Worm (Caenorhabditis elegans) whole organism, L1 larva: ENCODE results near the gene srx-77.

Experiments
- C04F5.9 ChIP-seq: sonication (generic microtip); optimal IDR thresholded peaks from 2 replicates; lab custom pipeline; 2016; ENCODE audit warnings: missing genetic modification characterization, missing compliant biosample characterization
- C16A3.4 ChIP-seq: fragments of 150-350 bp; optimal IDR thresholded peaks from 2 replicates; lab custom pipeline; 2014; ENCODE audit warnings: missing biosample characterization, missing genetic modification characterization
- C34B4.2 ChIP-seq: sonication (generic microtip); optimal IDR thresholded peaks from 2 replicates; lab custom pipeline; 2017; ENCODE audit warnings: mild to moderate bottlenecking, missing genetic modification characterization, missing compliant biosample characterization
- aha-1 ChIP-seq: fragments of 150-350 bp; optimal IDR thresholded peaks from 2 replicates; lab custom pipeline; 2014; ENCODE audit warnings: missing biosample characterization, missing genetic modification characterization
- ceh-8 ChIP-seq: fragments of 200-800 bp; sonication (Bioruptor generic); optimal IDR thresholded peaks from 2 replicates; lab custom pipeline; 2018; ENCODE audit warnings: mild to moderate bottlenecking, missing genetic modification characterization, moderate library complexity, missing compliant biosample characterization
- ceh-88 ChIP-seq: fragments of 200-800 bp; sonication (Bioruptor generic); IDR thresholded peaks from 2 replicates; pipeline ENCODE4 v1.3.6; 2022; ENCODE audit warnings: missing genetic modification characterization, missing compliant biosample characterization
- ces-1 ChIP-seq: fragments of 150-350 bp; optimal IDR thresholded peaks from 2 replicates; lab custom pipeline; 2014; ENCODE audit warnings: missing biosample characterization, missing genetic modification reagents, missing genetic modification characterization
- dpl-1 ChIP-seq, 3 experiments: fragments of 150-350 bp in 2 of 3; sonication (generic microtip) in 1 of 3; optimal IDR thresholded peaks; 2 replicates each; lab custom pipeline; 2014 to 2017; ENCODE audit warnings: missing biosample characterization in 3 of 3, missing genetic modification characterization in 3 of 3, missing genetic modification reagents in 3 of 3
- dsc-1 ChIP-seq: sonication (generic microtip); optimal IDR thresholded peaks from 2 replicates; lab custom pipeline; 2016; ENCODE audit warnings: mild to moderate bottlenecking, missing genetic modification characterization, missing compliant biosample characterization
- efl-1 ChIP-seq, 4 experiments: fragments of 150-350 bp; optimal IDR thresholded peaks in 3 of 4; peaks in 1 of 4; 1 replicate in 1 of 4; 2 replicates in 3 of 4; lab custom pipeline; 2014; ENCODE audit warnings: missing biosample characterization in 2 of 4, missing genetic modification characterization in 2 of 4, missing genetic modification reagents in 2 of 4
- efl-3 ChIP-seq: fragments of 200-800 bp; sonication (Bioruptor generic); optimal IDR thresholded peaks from 2 replicates; lab custom pipeline; 2018; ENCODE audit warnings: mild to moderate bottlenecking, missing genetic modification characterization, missing compliant biosample characterization
- egl-13 ChIP-seq: sonication (generic microtip); optimal IDR thresholded peaks from 2 replicates; lab custom pipeline; 2016; ENCODE audit warnings: missing genotype, missing genetic modification reagents, missing genetic modification characterization, missing compliant biosample characterization
- elt-2 ChIP-seq: sonication (generic microtip); optimal IDR thresholded peaks from 2 replicates; lab custom pipeline; 2016; ENCODE audit warnings: missing genetic modification characterization, mild to moderate bottlenecking, inconsistent platforms, missing compliant biosample characterization, missing genetic modification reagents
- grh-1 ChIP-seq: fragments of 200-800 bp; sonication (Bioruptor generic); IDR thresholded peaks from 2 replicates; pipeline ENCODE4 v1.3.6; 2022; ENCODE audit warnings: missing genetic modification reagents, missing genetic modification characterization, missing compliant biosample characterization
- hlh-17 ChIP-seq: fragments of 200-800 bp; sonication (Bioruptor generic); optimal IDR thresholded peaks from 2 replicates; lab custom pipeline; 2018; ENCODE audit warnings: missing genetic modification characterization, mild to moderate bottlenecking, missing compliant biosample characterization, moderate library complexity, borderline replicate concordance
- hlh-4 ChIP-seq: sonication (generic microtip); optimal IDR thresholded peaks from 2 replicates; lab custom pipeline; 2016; ENCODE audit warnings: mild to moderate bottlenecking, missing genetic modification characterization, missing compliant biosample characterization
- irx-1 ChIP-seq: sonication (generic microtip); optimal IDR thresholded peaks from 2 replicates; lab custom pipeline; 2016; ENCODE audit warnings: missing genetic modification characterization, missing compliant biosample characterization
- lin-13 ChIP-seq: fragments of 150-350 bp; optimal IDR thresholded peaks from 2 replicates; lab custom pipeline; 2014; ENCODE audit warnings: missing biosample characterization, missing genetic modification reagents, missing genetic modification characterization
- lir-3 ChIP-seq: sonication (generic microtip); optimal IDR thresholded peaks from 2 replicates; lab custom pipeline; 2016; ENCODE audit warnings: mild to moderate bottlenecking, missing genetic modification characterization, moderate library complexity, missing compliant biosample characterization; ENCODE audit not compliant: poor library complexity
- mef-2 ChIP-seq: fragments of 150-350 bp; optimal IDR thresholded peaks from 2 replicates; lab custom pipeline; 2014; ENCODE audit warnings: missing biosample characterization, missing genetic modification characterization
- nhr-11 ChIP-seq: fragments of 150-350 bp; optimal IDR thresholded peaks from 2 replicates; lab custom pipeline; 2014; ENCODE audit warnings: missing biosample characterization, missing genetic modification characterization
- nhr-12 ChIP-seq: sonication (generic microtip); optimal IDR thresholded peaks from 2 replicates; lab custom pipeline; 2017; ENCODE audit warnings: missing biosample characterization, missing genetic modification characterization
- nhr-19 ChIP-seq: fragments of 200-800 bp; sonication (Bioruptor generic); conservative IDR thresholded peaks from 2 replicates; pipeline ENCODE4 v1.3.6; 2022; ENCODE audit warnings: missing genetic modification characterization, missing compliant biosample characterization
- nhr-237 ChIP-seq: fragments of 150-350 bp; optimal IDR thresholded peaks from 2 replicates; lab custom pipeline; 2014; ENCODE audit warnings: missing biosample characterization, missing genetic modification characterization
- nhr-47 ChIP-seq: sonication (generic microtip); optimal IDR thresholded peaks from 2 replicates; lab custom pipeline; 2016; ENCODE audit warnings: mild to moderate bottlenecking, missing genetic modification characterization, moderate library complexity, missing compliant biosample characterization
- nhr-77 ChIP-seq: fragments of 150-350 bp; optimal IDR thresholded peaks from 2 replicates; lab custom pipeline; 2014; ENCODE audit warnings: missing biosample characterization, missing genetic modification characterization
- nhr-84 ChIP-seq: sonication (generic microtip); optimal IDR thresholded peaks from 2 replicates; lab custom pipeline; 2017; ENCODE audit warnings: missing biosample characterization, missing genetic modification characterization
- nhr-85 ChIP-seq: sonication (generic microtip); peaks from one replicate; lab custom pipeline; 2016; ENCODE audit warnings: missing genetic modification characterization, inconsistent platforms, missing compliant biosample characterization
- nhr-90 ChIP-seq: sonication (generic microtip); optimal IDR thresholded peaks from 2 replicates; lab custom pipeline; 2016; ENCODE audit warnings: mild to moderate bottlenecking, missing genetic modification characterization, missing compliant biosample characterization; ENCODE audit not compliant: poor library complexity
- pax-3 ChIP-seq: fragments of 200-800 bp; sonication (Bioruptor generic); optimal IDR thresholded peaks from 2 replicates; lab custom pipeline; 2018; ENCODE audit warnings: mild to moderate bottlenecking, missing genetic modification characterization, moderate library complexity, missing compliant biosample characterization
- rnt-1 ChIP-seq: sonication (generic microtip); optimal IDR thresholded peaks from 2 replicates; lab custom pipeline; 2016; ENCODE audit warnings: mild to moderate bottlenecking, missing genetic modification characterization, moderate library complexity, missing compliant biosample characterization
- sptf-1 ChIP-seq: fragments of 150-350 bp; optimal IDR thresholded peaks from 2 replicates; lab custom pipeline; 2014; ENCODE audit warnings: missing biosample characterization, missing genetic modification characterization
- tlp-1 ChIP-seq: fragments of 150-350 bp; optimal IDR thresholded peaks from 2 replicates; lab custom pipeline; 2014; ENCODE audit warnings: missing biosample characterization, missing genetic modification characterization
- unc-130 ChIP-seq: fragments of 150-350 bp; optimal IDR thresholded peaks from 2 replicates; lab custom pipeline; 2017; ENCODE audit warnings: missing biosample characterization, missing genetic modification characterization, inconsistent platforms
- unc-62 ChIP-seq: fragments of 150-350 bp; optimal IDR thresholded peaks from 2 replicates; lab custom pipeline; 2014; ENCODE audit warnings: missing biosample characterization, missing genetic modification reagents, missing genetic modification characterization
- unc-86 ChIP-seq: sonication (generic microtip); optimal IDR thresholded peaks from 2 replicates; lab custom pipeline; 2016; ENCODE audit warnings: missing genetic modification characterization, missing compliant biosample characterization
- unc-98 ChIP-seq: fragments of 200-800 bp; sonication (Bioruptor generic); IDR thresholded peaks from 2 replicates; pipeline ENCODE4 v1.3.6; 2022; ENCODE audit warnings: missing genetic modification characterization, missing compliant biosample characterization
- vab-15 ChIP-seq: sonication (generic microtip); optimal IDR thresholded peaks from 2 replicates; lab custom pipeline; 2017; ENCODE audit warnings: missing genotype, mild to moderate bottlenecking, missing genetic modification characterization, missing compliant biosample characterization
- xbp-1 ChIP-seq: sonication (generic microtip); optimal IDR thresholded peaks from 2 replicates; lab custom pipeline; 2016; ENCODE audit warnings: missing genetic modification characterization, missing compliant biosample characterization
- zag-1 ChIP-seq: fragments of 150-350 bp; optimal IDR thresholded peaks from 2 replicates; lab custom pipeline; 2014; ENCODE audit warnings: missing biosample characterization, missing genetic modification characterization
- zip-4 ChIP-seq: fragments of 200-800 bp; sonication (Bioruptor generic); optimal IDR thresholded peaks from 2 replicates; lab custom pipeline; 2018; ENCODE audit warnings: mild to moderate bottlenecking, missing genetic modification characterization, moderate library complexity, missing compliant biosample characterization

Gene srx-77

ce11 chrV:4665651-4666050, 2.9 kb downstream of the srx-77 start, which contains the start of gene srx-73:
Gene srx-73, minus strand, starts transcription at chrV:4665751.
- TF ChIP-seq aha-1 (tag; lab: Kevin White, UChicago) (no peak), nhr-12 (tag; lab: Kevin White, UChicago) (no peak), nhr-85 (tag; lab: Kevin White, UChicago) (no peak), unc-86 (tag; lab: Kevin White, UChicago) (no peak), zag-1 (tag; lab: Kevin White, UChicago) (no peak), hlh-17 (no peak), egl-13 (no peak), nhr-77 (tag; lab: Kevin White, UChicago) (no peak), lin-13 (GFP tag; lab: Kevin White, UChicago) (no peak), C04F5.9 (tag; lab: Kevin White, UChicago) (no peak), C34B4.2 (tag; lab: Kevin White, UChicago) (no peak), nhr-11 (tag; lab: Kevin White, UChicago) (no peak), ceh-88 (GFP tag; lab: Robert Waterston, UW) (no peak)

- TF ChIP-seq nhr-237 (tag; lab: Kevin White, UChicago) (no peak), zip-4 (GFP tag; lab: Kevin White, UChicago) (no peak), xbp-1 (tag; lab: Kevin White, UChicago) (no peak), unc-130 (tag; lab: Kevin White, UChicago) (no peak), unc-98 (no peak)
These were observed 6.1 kb downstream of the srx-77 start, which contains the start of gene srx-74 for ce11 chrV:4662400-4662799. Gene srx-74, minus strand, starts transcription at chrV:4662500.

- TF ChIP-seq nhr-47 (no peak), efl-3 (GFP tag; lab: Kevin White, UChicago) (no peak), rnt-1 (tag; lab: Kevin White, UChicago) (no peak), ces-1 (GFP tag; lab: Kevin White, UChicago) (no peak), nhr-11 (tag; lab: Kevin White, UChicago) (no peak), unc-130 (tag; lab: Kevin White, UChicago) (no peak), ceh-8 (GFP tag; lab: Kevin White, UChicago) (no peak), hlh-4 (no peak), nhr-19 (GFP tag; lab: Robert Waterston, UW) (no peak), tlp-1 (tag; lab: Kevin White, UChicago) (no peak), dpl-1 (GFP tag; optimal IDR thresholded peaks at IDR 0.05; lab: Kevin White, UChicago) (no peak), lir-3 (tag; lab: Kevin White, UChicago) (no peak), C04F5.9 (tag; lab: Kevin White, UChicago) (no peak), zip-4 (GFP tag; lab: Kevin White, UChicago) (no peak), irx-1 (tag; lab: Kevin White, UChicago) (no peak), hlh-17 (no peak), vab-15 (tag; lab: Kevin White, UChicago) (no peak), mef-2 (tag; lab: Kevin White, UChicago) (no peak), pax-3 (tag; lab: Kevin White, UChicago) (no peak), aha-1 (tag; lab: Kevin White, UChicago) (no peak)
These were observed 13.4 kb downstream of the srx-77 start, which contains the start of gene F41F3.9 for ce11 chrV:4655175-4655574. Gene F41F3.9, plus strand, starts transcription at chrV:4655475.

DNA sequence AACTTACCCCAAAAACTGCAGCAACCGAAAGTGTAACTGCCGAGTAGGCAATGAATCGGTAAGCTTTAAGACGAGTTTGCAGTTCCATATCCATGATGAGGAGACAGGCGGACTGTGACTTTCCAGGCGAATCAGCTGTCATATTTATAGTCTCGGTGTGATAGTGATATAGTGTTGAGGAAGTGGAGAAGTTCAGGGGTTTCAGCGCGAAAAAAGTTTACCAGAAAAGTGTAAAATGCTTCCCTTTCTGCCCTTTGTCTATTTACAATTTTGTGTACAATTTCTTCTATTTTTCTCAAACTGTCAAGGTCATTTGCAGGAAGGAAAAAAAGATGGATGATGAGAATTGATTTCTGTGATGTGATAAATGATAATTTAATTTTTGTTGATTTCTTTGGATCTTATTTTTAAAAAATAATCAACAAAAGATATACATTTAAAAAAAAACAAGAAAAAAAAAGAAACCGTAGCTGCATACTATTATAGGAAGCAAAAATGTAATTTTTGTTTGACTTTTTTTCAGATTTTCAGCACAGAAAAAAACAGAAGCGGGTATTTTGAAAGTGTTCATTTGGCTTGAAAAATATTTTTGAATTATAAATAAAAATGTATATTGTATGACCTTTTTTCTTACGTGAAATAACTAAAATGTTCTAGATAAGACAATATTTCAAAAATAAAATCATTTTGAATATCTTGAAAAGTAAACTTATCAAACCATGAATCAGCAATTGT, 14.5 kb downstream of the srx-77 start, which contains the start of the genes col-139 and F41F3.1:
Gene col-139, minus strand, starts transcription at position 101 of the 735 bp plus-strand sequence.
Gene F41F3.1, plus strand, starts transcription at position 685 of the 735 bp plus-strand sequence.
- no peak for TF ChIP-seq grh-1 (GFP tag; lab: Robert Waterston, UW)
- no peak for TF ChIP-seq nhr-90 (tag; lab: Kevin White, UChicago)
- no peak for TF ChIP-seq nhr-84 (tag; lab: Kevin White, UChicago)
- no peak for TF ChIP-seq dsc-1 (tag; lab: Kevin White, UChicago)
- TF ChIP-seq elt-2 (tag; lab: Kevin White, UChicago), result no peak
- no peak for TF ChIP-seq ceh-8 (GFP tag; lab: Kevin White, UChicago)
- TF ChIP-seq unc-98, result no peak
- TF ChIP-seq C16A3.4 (tag; lab: Kevin White, UChicago), result no peak
- TF ChIP-seq C04F5.9 (tag; lab: Kevin White, UChicago), result no peak
- no peak for TF ChIP-seq nhr-85 (tag; lab: Kevin White, UChicago)
- no peak for TF ChIP-seq sptf-1 (tag; lab: Kevin White, UChicago)
- TF ChIP-seq unc-62 (GFP tag; lab: Kevin White, UChicago), result no peak
- TF ChIP-seq efl-1 (optimal IDR thresholded peaks at IDR 0.05; lab: Kevin White, UChicago), result no peak
- TF ChIP-seq efl-1 (GFP tag; optimal IDR thresholded peaks at IDR 0.05 in 1 of 2; lab: Kevin White, UChicago), result no peak
- TF ChIP-seq rnt-1 (tag; lab: Kevin White, UChicago), result no peak
- TF ChIP-seq hlh-4, result no peak
